Fruit fly (Drosophila melanogaster): ENCODE results near the gene jv.

dm6 chr3L:6556221-6556620 is 33.1 kb downstream of the jv start:
- no peak for TF ChIP-seq pan (optimal IDR thresholded peaks at IDR 0.05)
- no peak for TF ChIP-seq EcR (GFP tag; optimal IDR thresholded peaks at IDR 0.05)
- TF ChIP-seq usp (GFP tag; optimal IDR thresholded peaks at IDR 0.05), result no peak
- TF ChIP-seq CG8478 (optimal IDR thresholded peaks at IDR 0.05), result no peak
- no peak for TF ChIP-seq psq (optimal IDR thresholded peaks at IDR 0.05)
- no peak for TF ChIP-seq Dll (optimal IDR thresholded peaks at IDR 0.05)
